Worm (Caenorhabditis elegans) whole organism, L2 larva: ENCODE measurements around the gene atat-2.

ENCODE experiments used
- C34F6.9 ChIP-seq: fragments of 150-350 bp; optimal IDR thresholded peaks from 2 replicates; lab custom pipeline; 2014; ENCODE audit warnings: missing biosample characterization, missing genetic modification characterization
- F13H6.1 ChIP-seq: sonication (generic microtip); optimal IDR thresholded peaks from 2 replicates; lab custom pipeline; 2016; ENCODE audit warnings: missing genetic modification characterization, missing compliant biosample characterization
- alr-1 ChIP-seq: fragments of 150-350 bp; optimal IDR thresholded peaks from 2 replicates; lab custom pipeline; 2014; ENCODE audit warnings: missing biosample characterization, missing genetic modification characterization
- aly-2 ChIP-seq: fragments of 150-350 bp; optimal IDR thresholded peaks from 2 replicates; lab custom pipeline; 2014; ENCODE audit warnings: missing biosample characterization, missing genetic modification characterization
- ama-1 ChIP-seq: fragments of 150-350 bp; optimal IDR thresholded peaks from 2 replicates; lab custom pipeline; 2018; ENCODE audit warnings: inconsistent platforms
- ceh-16 ChIP-seq: fragments of 150-350 bp; optimal IDR thresholded peaks from 2 replicates; lab custom pipeline; 2014; ENCODE audit warnings: missing biosample characterization, missing genetic modification characterization
- ceh-82 ChIP-seq: fragments of 150-350 bp; optimal IDR thresholded peaks from 2 replicates; lab custom pipeline; 2014; ENCODE audit warnings: missing biosample characterization, missing genetic modification characterization
- crh-2 ChIP-seq: sonication (generic microtip); optimal IDR thresholded peaks from 2 replicates; lab custom pipeline; 2017; ENCODE audit warnings: missing biosample characterization, missing genetic modification characterization
- dmd-4 ChIP-seq: sonication (generic microtip); optimal IDR thresholded peaks from 2 replicates; lab custom pipeline; 2017; ENCODE audit warnings: missing biosample characterization, missing genetic modification characterization
- egl-27 ChIP-seq: sonication (generic microtip); optimal IDR thresholded peaks from 3 replicates; lab custom pipeline; 2017; ENCODE audit warnings: missing biosample characterization, missing genetic modification reagents, missing genetic modification characterization
- elt-1 ChIP-seq: fragments of 150-350 bp; optimal IDR thresholded peaks from 2 replicates; lab custom pipeline; 2014; ENCODE audit warnings: missing biosample characterization, missing genetic modification characterization
- elt-3 ChIP-seq: sonication (generic microtip); optimal IDR thresholded peaks from 2 replicates; lab custom pipeline; 2017; ENCODE audit warnings: missing biosample characterization, missing genetic modification characterization
- fos-1 ChIP-seq: fragments of 150-350 bp; optimal IDR thresholded peaks from 2 replicates; lab custom pipeline; 2014; ENCODE audit warnings: missing biosample characterization, missing genetic modification characterization
- gmeb-1 ChIP-seq: fragments of 150-350 bp; optimal IDR thresholded peaks from 2 replicates; lab custom pipeline; 2014; ENCODE audit warnings: missing biosample characterization, missing genetic modification characterization
- lin-13 ChIP-seq: fragments of 150-350 bp; optimal IDR thresholded peaks from 2 replicates; lab custom pipeline; 2014; ENCODE audit warnings: missing biosample characterization, missing genetic modification reagents, missing genetic modification characterization
- lsy-2 ChIP-seq, 2 experiments: fragments of 150-350 bp in 1 of 2; sonication (generic microtip) in 1 of 2; optimal IDR thresholded peaks; 2 replicates each; lab custom pipeline; 2014 to 2017; ENCODE audit warnings: missing biosample characterization in 2 of 2, missing genetic modification characterization in 2 of 2
- mab-5 ChIP-seq: fragments of 150-350 bp; optimal IDR thresholded peaks from 2 replicates; lab custom pipeline; 2014; ENCODE audit warnings: missing biosample characterization, missing genetic modification characterization
- mbf-1 ChIP-seq: sonication (generic microtip); optimal IDR thresholded peaks from 2 replicates; lab custom pipeline; 2017; ENCODE audit warnings: missing biosample characterization, missing genetic modification characterization
- mdl-1 ChIP-seq, 2 experiments: fragments of 150-350 bp in 1 of 2; sonication (generic microtip) in 1 of 2; optimal IDR thresholded peaks; 2 replicates each; lab custom pipeline; 2017; ENCODE audit warnings: missing biosample characterization in 2 of 2, missing genetic modification characterization in 2 of 2
- nhr-10 ChIP-seq: sonication (generic microtip); optimal IDR thresholded peaks from 2 replicates; lab custom pipeline; 2017; ENCODE audit warnings: missing biosample characterization, missing genetic modification characterization
- nhr-12 ChIP-seq: fragments of 150-350 bp; optimal IDR thresholded peaks from 2 replicates; lab custom pipeline; 2014; ENCODE audit warnings: missing biosample characterization, missing genetic modification characterization
- nhr-129 ChIP-seq: fragments of 150-350 bp; optimal IDR thresholded peaks from 2 replicates; lab custom pipeline; 2014; ENCODE audit warnings: missing biosample characterization, missing genetic modification characterization
- nhr-21 ChIP-seq: fragments of 150-350 bp; optimal IDR thresholded peaks from 2 replicates; lab custom pipeline; 2014; ENCODE audit warnings: missing biosample characterization, missing genetic modification characterization
- nhr-6 ChIP-seq: fragments of 150-350 bp; optimal IDR thresholded peaks from 2 replicates; lab custom pipeline; 2014; ENCODE audit warnings: missing biosample characterization, missing genetic modification characterization
- nhr-77 ChIP-seq: fragments of 150-350 bp; optimal IDR thresholded peaks from 2 replicates; lab custom pipeline; 2014; ENCODE audit warnings: missing biosample characterization, missing genetic modification characterization
- peb-1 ChIP-seq: fragments of 150-350 bp; optimal IDR thresholded peaks from 2 replicates; lab custom pipeline; 2014; ENCODE audit warnings: missing biosample characterization, missing genetic modification characterization
- sem-4 ChIP-seq: fragments of 150-350 bp; optimal IDR thresholded peaks from 2 replicates; lab custom pipeline; 2014; ENCODE audit warnings: missing biosample characterization, missing genetic modification reagents, missing genetic modification characterization
- skn-1 ChIP-seq: sonication (generic microtip); optimal IDR thresholded peaks from 2 replicates; lab custom pipeline; 2017; ENCODE audit warnings: missing biosample characterization, missing genetic modification characterization
- sma-3 ChIP-seq: sonication (generic microtip); optimal IDR thresholded peaks from 2 replicates; lab custom pipeline; 2016; ENCODE audit warnings: missing genetic modification reagents, missing genetic modification characterization, missing compliant biosample characterization
- sma-9 ChIP-seq, 2 experiments: fragments of 150-350 bp in 1 of 2; sonication (generic microtip) in 1 of 2; optimal IDR thresholded peaks; 2 replicates each; lab custom pipeline; 2014 to 2016; ENCODE audit warnings: missing genetic modification characterization in 2 of 2, mild to moderate bottlenecking in 1 of 2, missing biosample characterization in 1 of 2, missing compliant biosample characterization in 1 of 2, missing genetic modification reagents in 1 of 2, moderate library complexity in 1 of 2
- snpc-4 ChIP-seq: fragments of 150-350 bp; optimal IDR thresholded peaks from 2 replicates; lab custom pipeline; 2014; ENCODE audit warnings: missing biosample characterization, missing genetic modification characterization
- unc-39 ChIP-seq: fragments of 150-350 bp; optimal IDR thresholded peaks from 2 replicates; lab custom pipeline; 2014; ENCODE audit warnings: missing biosample characterization, missing genetic modification characterization
- unc-55 ChIP-seq: fragments of 150-350 bp; sonication (generic microtip); optimal IDR thresholded peaks from 3 replicates; lab custom pipeline; 2014; ENCODE audit warnings: missing biosample characterization, missing genetic modification reagents, missing genetic modification characterization
- unc-62 ChIP-seq: fragments of 150-350 bp; optimal IDR thresholded peaks from 2 replicates; lab custom pipeline; 2014; ENCODE audit warnings: missing biosample characterization, missing genetic modification reagents, missing genetic modification characterization
- zag-1 ChIP-seq: fragments of 150-350 bp; optimal IDR thresholded peaks from 2 replicates; lab custom pipeline; 2014; ENCODE audit warnings: missing biosample characterization, missing genetic modification characterization
- ztf-1 ChIP-seq: fragments of 200-800 bp; sonication (Bioruptor generic); conservative IDR thresholded peaks from 2 replicates; pipeline ENCODE4 v1.3.6; 2022; ENCODE audit warnings: missing genetic modification characterization, missing compliant biosample characterization
- ztf-11 ChIP-seq: sonication (generic microtip); optimal IDR thresholded peaks from 2 replicates; lab custom pipeline; 2017; ENCODE audit warnings: missing biosample characterization, missing genetic modification characterization

The atat-2 gene

ce11 chrX:5841060-5841642 is 7.7 kb upstream of the atat-2 start, which contains the start of gene puf-9 (continued):
- TF ChIP-seq egl-27 (tag; lab: Kevin White, UChicago) (peak; percentile 99), unc-55 (peak; percentile 99), mab-5 (tag; lab: Kevin White, UChicago) (peak; percentile 97), lin-13 (GFP tag; lab: Kevin White, UChicago) (peak; percentile 99), mdl-1 (tag; optimal IDR thresholded peaks at IDR 0.05; lab: Kevin White, UChicago) (peak; percentile 88 to 98), ztf-1 (GFP tag; lab: Robert Waterston, UW) (no peak), mbf-1 (tag; lab: Kevin White, UChicago) (no peak)
- TF ChIP-seq, all 48 proteins: peak for 43

ce11 chrX:5847268-5847667 is 1.6 kb upstream of the atat-2 start:
- TF ChIP-seq sem-4: peak; percentile 20
- TF ChIP-seq snpc-4 (tag; lab: Kevin White, UChicago): peak; percentile 1
- TF ChIP-seq elt-1 (tag; lab: Kevin White, UChicago): no peak
- TF ChIP-seq alr-1 (tag; lab: Kevin White, UChicago): no peak
- TF ChIP-seq fos-1: no peak
- no peak for TF ChIP-seq peb-1 (tag; lab: Kevin White, UChicago)
- TF ChIP-seq nhr-10: no peak
- TF ChIP-seq lin-13 (GFP tag; lab: Kevin White, UChicago): no peak
- peak; percentile 61 for TF ChIP-seq C34F6.9 (tag; lab: Kevin White, UChicago)
- no peak for TF ChIP-seq ztf-11 (tag; lab: Kevin White, UChicago)
- peak; percentile 84 for TF ChIP-seq unc-55
- TF ChIP-seq aly-2 (tag; lab: Kevin White, UChicago): no peak
- TF ChIP-seq gmeb-1: no peak
- no peak for TF ChIP-seq nhr-12
- no peak for TF ChIP-seq skn-1 (tag; lab: Kevin White, UChicago)
- TF ChIP-seq zag-1 (tag; lab: Kevin White, UChicago): peak; percentile 1
- no peak for TF ChIP-seq dmd-4 (tag; lab: Kevin White, UChicago)
- TF ChIP-seq nhr-129: peak; percentile 23
- TF ChIP-seq mdl-1 (tag; optimal IDR thresholded peaks at IDR 0.05; lab: Kevin White, UChicago): peak in 1 of 2 experiments; percentile 14
- peak; percentile 23 for TF ChIP-seq sma-9 (GFP tag; optimal IDR thresholded peaks at IDR 0.05; lab: Kevin White, UChicago)
- TF ChIP-seq sma-9 (tag; optimal IDR thresholded peaks at IDR 0.05; lab: Kevin White, UChicago): no peak
- no peak for TF ChIP-seq unc-39 (tag; lab: Kevin White, UChicago)
- TF ChIP-seq sma-3 (GFP tag; lab: Kevin White, UChicago): no peak
- peak; percentile 30 to 56 for TF ChIP-seq lsy-2 (tag; optimal IDR thresholded peaks at IDR 0.05; lab: Kevin White, UChicago)
- TF ChIP-seq ceh-82 (tag; lab: Kevin White, UChicago): no peak
- TF ChIP-seq crh-2 (tag; lab: Kevin White, UChicago): no peak
- no peak for TF ChIP-seq ztf-1 (GFP tag; lab: Robert Waterston, UW)
- TF ChIP-seq nhr-77 (tag; lab: Kevin White, UChicago): no peak

ce11 chrX:5850472-5850871 is 1.6 kb downstream of the atat-2 start:
- TF ChIP-seq nhr-6 (tag; lab: Kevin White, UChicago) (no peak), snpc-4 (tag; lab: Kevin White, UChicago) (peak; percentile 80)

ce11 chrX:5852113-5852512 is 3.2 kb downstream of the atat-2 start:
- TF ChIP-seq ama-1 (lab: Kevin White, UChicago): no peak
- no peak for TF ChIP-seq ceh-82 (tag; lab: Kevin White, UChicago)
- no peak for TF ChIP-seq nhr-129
- TF ChIP-seq F13H6.1 (tag; lab: Kevin White, UChicago): no peak
- no peak for TF ChIP-seq dmd-4 (tag; lab: Kevin White, UChicago)
- TF ChIP-seq mab-5 (tag; lab: Kevin White, UChicago): no peak
- no peak for TF ChIP-seq elt-3 (tag; lab: Kevin White, UChicago)
- TF ChIP-seq ceh-16 (tag; lab: Kevin White, UChicago): no peak
- TF ChIP-seq nhr-21 (tag; lab: Kevin White, UChicago): no peak
- no peak for TF ChIP-seq unc-62 (GFP tag; lab: Kevin White, UChicago)
- TF ChIP-seq, all 48 proteins: peak for 0
